Worm (Caenorhabditis elegans) whole organism, L1 larva: ENCODE measurements around the gene trpp-3.
A peak's percentile ranks its signal among the peaks of the same experiment; 100 is the strongest.

Source experiments
- C04F5.9 ChIP-seq: sonication (generic microtip); optimal IDR thresholded peaks from 2 replicates; lab custom pipeline; 2016; ENCODE audit warnings: missing genetic modification characterization, missing compliant biosample characterization
- F16B12.6 ChIP-seq: fragments of 150-350 bp; optimal IDR thresholded peaks from 2 replicates; lab custom pipeline; 2014; ENCODE audit warnings: missing biosample characterization, missing genetic modification characterization
- aha-1 ChIP-seq: fragments of 150-350 bp; optimal IDR thresholded peaks from 2 replicates; lab custom pipeline; 2014; ENCODE audit warnings: missing biosample characterization, missing genetic modification characterization
- alr-1 ChIP-seq: fragments of 200-800 bp; sonication (Bioruptor generic); optimal IDR thresholded peaks from 2 replicates; lab custom pipeline; 2018; ENCODE audit warnings: borderline replicate concordance, mild to moderate bottlenecking, missing genetic modification characterization, missing compliant biosample characterization
- aly-2 ChIP-seq: fragments of 150-350 bp; optimal IDR thresholded peaks from 2 replicates; lab custom pipeline; 2014; ENCODE audit warnings: missing biosample characterization, missing genetic modification characterization
- ama-1 ChIP-seq: fragments of 150-350 bp; optimal IDR thresholded peaks from 2 replicates; lab custom pipeline; 2014
- blmp-1 ChIP-seq: fragments of 150-350 bp; optimal IDR thresholded peaks from 2 replicates; lab custom pipeline; 2014; ENCODE audit warnings: missing biosample characterization, missing genetic modification characterization
- ceh-8 ChIP-seq: fragments of 200-800 bp; sonication (Bioruptor generic); optimal IDR thresholded peaks from 2 replicates; lab custom pipeline; 2018; ENCODE audit warnings: mild to moderate bottlenecking, missing genetic modification characterization, moderate library complexity, missing compliant biosample characterization
- ceh-82 ChIP-seq, 3 experiments: fragments of 150-350 bp in 1 of 3; sonication (generic microtip) in 2 of 3; optimal IDR thresholded peaks; 2 replicates each; lab custom pipeline; 2014 to 2017; ENCODE audit warnings: missing biosample characterization in 3 of 3, missing genetic modification characterization in 3 of 3
- ceh-88 ChIP-seq: fragments of 200-800 bp; sonication (Bioruptor generic); IDR thresholded peaks from 2 replicates; pipeline ENCODE4 v1.3.6; 2022; ENCODE audit warnings: missing genetic modification characterization, missing compliant biosample characterization
- dpl-1 ChIP-seq, 3 experiments: fragments of 150-350 bp in 2 of 3; sonication (generic microtip) in 1 of 3; optimal IDR thresholded peaks; 2 replicates each; lab custom pipeline; 2014 to 2017; ENCODE audit warnings: missing biosample characterization in 3 of 3, missing genetic modification characterization in 3 of 3, missing genetic modification reagents in 3 of 3
- efl-1 ChIP-seq, 4 experiments: fragments of 150-350 bp; optimal IDR thresholded peaks in 3 of 4; peaks in 1 of 4; 1 replicate in 1 of 4; 2 replicates in 3 of 4; lab custom pipeline; 2014; ENCODE audit warnings: missing biosample characterization in 2 of 4, missing genetic modification characterization in 2 of 4, missing genetic modification reagents in 2 of 4
- efl-3 ChIP-seq: fragments of 200-800 bp; sonication (Bioruptor generic); optimal IDR thresholded peaks from 2 replicates; lab custom pipeline; 2018; ENCODE audit warnings: mild to moderate bottlenecking, missing genetic modification characterization, missing compliant biosample characterization
- egl-27 ChIP-seq, 2 experiments: fragments of 150-350 bp in 1 of 2; sonication (generic microtip); optimal IDR thresholded peaks; 3 replicates each; lab custom pipeline; 2017 to 2018; ENCODE audit warnings: missing biosample characterization in 2 of 2, missing genetic modification characterization in 2 of 2, missing genetic modification reagents in 2 of 2
- elt-2 ChIP-seq: sonication (generic microtip); optimal IDR thresholded peaks from 2 replicates; lab custom pipeline; 2016; ENCODE audit warnings: missing genetic modification characterization, mild to moderate bottlenecking, inconsistent platforms, missing compliant biosample characterization, missing genetic modification reagents
- ets-5 ChIP-seq: fragments of 200-800 bp; sonication (Bioruptor generic); IDR thresholded peaks from 2 replicates; pipeline ENCODE4 v1.3.6; 2022; ENCODE audit warnings: missing genetic modification characterization, missing compliant biosample characterization
- fkh-10 ChIP-seq: sonication (generic microtip); optimal IDR thresholded peaks from 2 replicates; lab custom pipeline; 2017; ENCODE audit warnings: missing biosample characterization, missing genetic modification reagents, missing genetic modification characterization
- fkh-8 ChIP-seq: sonication (generic microtip); optimal IDR thresholded peaks from 2 replicates; lab custom pipeline; 2016; ENCODE audit warnings: mild to moderate bottlenecking, missing genetic modification characterization, missing compliant biosample characterization
- fos-1 ChIP-seq: fragments of 150-350 bp; optimal IDR thresholded peaks from 2 replicates; lab custom pipeline; 2014; ENCODE audit warnings: missing biosample characterization, missing genetic modification characterization
- grh-1 ChIP-seq: fragments of 200-800 bp; sonication (Bioruptor generic); IDR thresholded peaks from 2 replicates; pipeline ENCODE4 v1.3.6; 2022; ENCODE audit warnings: missing genetic modification reagents, missing genetic modification characterization, missing compliant biosample characterization
- hlh-17 ChIP-seq: fragments of 200-800 bp; sonication (Bioruptor generic); optimal IDR thresholded peaks from 2 replicates; lab custom pipeline; 2018; ENCODE audit warnings: missing genetic modification characterization, mild to moderate bottlenecking, missing compliant biosample characterization, moderate library complexity, borderline replicate concordance
- irx-1 ChIP-seq: sonication (generic microtip); optimal IDR thresholded peaks from 2 replicates; lab custom pipeline; 2016; ENCODE audit warnings: missing genetic modification characterization, missing compliant biosample characterization
- lin-35 ChIP-seq, 2 experiments: fragments of 150-350 bp; optimal IDR thresholded peaks; 2 replicates each; lab custom pipeline; 2014; ENCODE audit warnings: missing biosample characterization in 2 of 2, missing genetic modification characterization in 2 of 2, missing genetic modification reagents in 2 of 2
- lir-3 ChIP-seq: sonication (generic microtip); optimal IDR thresholded peaks from 2 replicates; lab custom pipeline; 2016; ENCODE audit warnings: mild to moderate bottlenecking, missing genetic modification characterization, moderate library complexity, missing compliant biosample characterization; ENCODE audit not compliant: poor library complexity
- lsy-2 ChIP-seq, 2 experiments: fragments of 150-350 bp; optimal IDR thresholded peaks; 2 replicates each; lab custom pipeline; 2014; ENCODE audit warnings: missing biosample characterization in 2 of 2, missing genetic modification characterization in 2 of 2
- mab-9 ChIP-seq: fragments of 200-800 bp; sonication (Bioruptor generic); IDR thresholded peaks from 2 replicates; pipeline ENCODE4 v1.3.6; 2022; ENCODE audit warnings: missing genetic modification reagents, missing genetic modification characterization, missing compliant biosample characterization
- mep-1 ChIP-seq: fragments of 150-350 bp; optimal IDR thresholded peaks from 2 replicates; lab custom pipeline; 2014; ENCODE audit warnings: missing biosample characterization, missing genetic modification characterization
- nhr-11 ChIP-seq: fragments of 150-350 bp; optimal IDR thresholded peaks from 2 replicates; lab custom pipeline; 2014; ENCODE audit warnings: missing biosample characterization, missing genetic modification characterization
- nhr-19 ChIP-seq: fragments of 200-800 bp; sonication (Bioruptor generic); conservative IDR thresholded peaks from 2 replicates; pipeline ENCODE4 v1.3.6; 2022; ENCODE audit warnings: missing genetic modification characterization, missing compliant biosample characterization
- nhr-20 ChIP-seq: sonication (generic microtip); optimal IDR thresholded peaks from 2 replicates; lab custom pipeline; 2016; ENCODE audit warnings: mild to moderate bottlenecking, missing genetic modification characterization, missing compliant biosample characterization
- nhr-237 ChIP-seq: fragments of 150-350 bp; optimal IDR thresholded peaks from 2 replicates; lab custom pipeline; 2014; ENCODE audit warnings: missing biosample characterization, missing genetic modification characterization
- nhr-28 ChIP-seq: fragments of 150-350 bp; optimal IDR thresholded peaks from 2 replicates; lab custom pipeline; 2014; ENCODE audit warnings: missing biosample characterization, missing genetic modification characterization
- nhr-71 ChIP-seq: sonication (generic microtip); optimal IDR thresholded peaks from 2 replicates; lab custom pipeline; 2016; ENCODE audit warnings: mild to moderate bottlenecking, missing genetic modification characterization, moderate library complexity, missing compliant biosample characterization
- nhr-85 ChIP-seq: sonication (generic microtip); peaks from one replicate; lab custom pipeline; 2016; ENCODE audit warnings: missing genetic modification characterization, inconsistent platforms, missing compliant biosample characterization
- snpc-4 ChIP-seq: fragments of 150-350 bp; optimal IDR thresholded peaks from 2 replicates; lab custom pipeline; 2014; ENCODE audit warnings: missing biosample characterization, missing genetic modification characterization
- sox-4 ChIP-seq: sonication (generic microtip); optimal IDR thresholded peaks from 2 replicates; lab custom pipeline; 2016; ENCODE audit warnings: missing genetic modification characterization, missing compliant biosample characterization
- unc-130 ChIP-seq: fragments of 150-350 bp; optimal IDR thresholded peaks from 2 replicates; lab custom pipeline; 2017; ENCODE audit warnings: missing biosample characterization, missing genetic modification characterization, inconsistent platforms
- unc-30 ChIP-seq: sonication (generic microtip); optimal IDR thresholded peaks from 2 replicates; lab custom pipeline; 2017; ENCODE audit warnings: missing biosample characterization, missing genetic modification characterization
- unc-62 ChIP-seq: fragments of 150-350 bp; optimal IDR thresholded peaks from 2 replicates; lab custom pipeline; 2014; ENCODE audit warnings: missing biosample characterization, missing genetic modification reagents, missing genetic modification characterization
- unc-86 ChIP-seq: sonication (generic microtip); optimal IDR thresholded peaks from 2 replicates; lab custom pipeline; 2016; ENCODE audit warnings: missing genetic modification characterization, missing compliant biosample characterization
- unc-98 ChIP-seq: fragments of 200-800 bp; sonication (Bioruptor generic); IDR thresholded peaks from 2 replicates; pipeline ENCODE4 v1.3.6; 2022; ENCODE audit warnings: missing genetic modification characterization, missing compliant biosample characterization
- xbp-1 ChIP-seq: sonication (generic microtip); optimal IDR thresholded peaks from 2 replicates; lab custom pipeline; 2016; ENCODE audit warnings: missing genetic modification characterization, missing compliant biosample characterization
- zip-4 ChIP-seq: fragments of 200-800 bp; sonication (Bioruptor generic); optimal IDR thresholded peaks from 2 replicates; lab custom pipeline; 2018; ENCODE audit warnings: mild to moderate bottlenecking, missing genetic modification characterization, moderate library complexity, missing compliant biosample characterization
- ztf-11 ChIP-seq, 2 experiments: sonication (generic microtip); optimal IDR thresholded peaks; 2 replicates each; lab custom pipeline; 2016 to 2017; ENCODE audit warnings: missing genetic modification characterization in 2 of 2, missing biosample characterization in 1 of 2, missing compliant biosample characterization in 1 of 2

Gene trpp-3

ce11 chrIII:9528824-9529223 is 3.5 kb downstream of the trpp-3 start, which contains the start of gene ZK1098.2 (continued):
- TF ChIP-seq mep-1 (tag; lab: Kevin White, UChicago) (peak; percentile 68), F16B12.6 (tag; lab: Kevin White, UChicago) (peak; percentile 80), zip-4 (GFP tag; lab: Kevin White, UChicago) (no peak), fkh-10 (GFP tag; lab: Kevin White, UChicago) (no peak), aha-1 (no peak), unc-62 (no peak), fkh-8 (tag; lab: Kevin White, UChicago) (no peak), alr-1 (tag; lab: Kevin White, UChicago) (no peak), grh-1 (GFP tag; lab: Robert Waterston, UW) (no peak), mab-9 (GFP tag; lab: Robert Waterston, UW) (no peak), aly-2 (tag; lab: Kevin White, UChicago) (no peak)

- TF ChIP-seq ets-5 (GFP tag; lab: Robert Waterston, UW), result no peak
- peak; percentile 12 to 24 for TF ChIP-seq efl-1 (optimal IDR thresholded peaks at IDR 0.05; lab: Kevin White, UChicago)
- peak in 1 of 2 experiments; percentile 14 for TF ChIP-seq efl-1 (GFP tag; optimal IDR thresholded peaks at IDR 0.05 in 1 of 2; lab: Kevin White, UChicago)
- no peak for TF ChIP-seq nhr-237 (tag; lab: Kevin White, UChicago)
- TF ChIP-seq blmp-1, result peak; percentile 15
- TF ChIP-seq nhr-11 (tag; lab: Kevin White, UChicago), result no peak
- no peak for TF ChIP-seq nhr-85
- no peak for TF ChIP-seq nhr-19 (GFP tag; lab: Robert Waterston, UW)
- TF ChIP-seq lsy-2 (tag; optimal IDR thresholded peaks at IDR 0.05; lab: Kevin White, UChicago), result peak; percentile 18 to 60
- no peak for TF ChIP-seq lir-3 (tag; lab: Kevin White, UChicago)
- TF ChIP-seq ama-1, result no peak
- peak in 2 of 3 experiments; percentile 9 to 45 for TF ChIP-seq dpl-1 (GFP tag; optimal IDR thresholded peaks at IDR 0.05; lab: Kevin White, UChicago)
- no peak for TF ChIP-seq irx-1 (tag; lab: Kevin White, UChicago)
- TF ChIP-seq snpc-4, result no peak
- no peak for TF ChIP-seq ztf-11 (tag; optimal IDR thresholded peaks at IDR 0.05; lab: Kevin White, UChicago)
- TF ChIP-seq lin-35 (GFP tag; optimal IDR thresholded peaks at IDR 0.05; lab: Kevin White, UChicago), result peak in 1 of 2 experiments; percentile 12
- no peak for TF ChIP-seq ceh-88 (GFP tag; lab: Robert Waterston, UW)
- TF ChIP-seq aha-1, result no peak
- no peak for TF ChIP-seq unc-130
- TF ChIP-seq elt-2 (tag; lab: Kevin White, UChicago), result no peak
- TF ChIP-seq xbp-1, result no peak
- peak; percentile 49 for TF ChIP-seq mep-1 (tag; lab: Kevin White, UChicago)
These were observed 13.4 kb downstream of the trpp-3 start, which contains the start of gene ZK1098.3 for ce11 chrIII:9538655-9539155. ZK1098.3 (minus strand) TSS chrIII:9538705.

ce11 chrIII:9542280-9542679 is 16.9 kb downstream of the trpp-3 start, which contains the start of gene mut-7:
mut-7 (minus strand) TSS chrIII:9542380.
- TF ChIP-seq nhr-71 (tag; lab: Kevin White, UChicago), result no peak
- no peak for TF ChIP-seq fkh-10 (GFP tag; lab: Kevin White, UChicago)
- TF ChIP-seq unc-98 (GFP tag; lab: Robert Waterston, UW), result no peak
- TF ChIP-seq C04F5.9, result no peak
- TF ChIP-seq grh-1 (GFP tag; lab: Robert Waterston, UW), result no peak
- no peak for TF ChIP-seq elt-2 (tag; lab: Kevin White, UChicago)
- TF ChIP-seq, all 84 proteins: peak for 0

ce11 chrIII:9542816-9543215 is 17.5 kb downstream of the trpp-3 start, which contains the start of gene eif-2Balpha:
eif-2Balpha (plus strand) TSS chrIII:9543119.
- no peak for TF ChIP-seq aha-1
- no peak for TF ChIP-seq unc-86 (tag; lab: Kevin White, UChicago)
- no peak for TF ChIP-seq xbp-1
- TF ChIP-seq mep-1 (tag; lab: Kevin White, UChicago), result peak; percentile 16
- no peak for TF ChIP-seq sox-4
- TF ChIP-seq nhr-71 (tag; lab: Kevin White, UChicago), result no peak
- peak; percentile 4 for TF ChIP-seq nhr-20
- TF ChIP-seq blmp-1, result peak; percentile 32
- TF ChIP-seq ceh-82 (tag; optimal IDR thresholded peaks at IDR 0.05; lab: Kevin White, UChicago), result peak in 1 of 3 experiments; percentile 30
- no peak for TF ChIP-seq efl-3
- no peak for TF ChIP-seq fos-1 (tag; lab: Kevin White, UChicago)
- TF ChIP-seq unc-30 (tag; lab: Kevin White, UChicago), result no peak
- no peak for TF ChIP-seq zip-4 (GFP tag; lab: Kevin White, UChicago)
- TF ChIP-seq nhr-85, result peak; percentile 38
- peak; percentile 78 to 94 for TF ChIP-seq lsy-2 (tag; optimal IDR thresholded peaks at IDR 0.05; lab: Kevin White, UChicago)
- TF ChIP-seq ceh-8 (GFP tag; lab: Kevin White, UChicago), result no peak
- no peak for TF ChIP-seq unc-130
- TF ChIP-seq unc-62, result no peak
- no peak for TF ChIP-seq egl-27 (tag; optimal IDR thresholded peaks at IDR 0.05; lab: Kevin White, UChicago)
- TF ChIP-seq nhr-28 (tag; lab: Kevin White, UChicago), result no peak
- no peak for TF ChIP-seq ama-1
- TF ChIP-seq lin-35 (GFP tag; optimal IDR thresholded peaks at IDR 0.05; lab: Kevin White, UChicago), result peak; percentile 44 to 90
- TF ChIP-seq hlh-17 (GFP tag; lab: Kevin White, UChicago), result no peak
